Worm (Caenorhabditis elegans): ENCODE measurements around the gene C46F4.3.

C46F4.3 gene

ce11 chrX:5985720-5986119, 50.1 kb downstream of the C46F4.3 start:
- TF ChIP-seq ztf-11 (tag; optimal IDR thresholded peaks at IDR 0.05) (no peak), unc-39 (tag; optimal IDR thresholded peaks at IDR 0.05) (no peak), blmp-1 (tag; optimal IDR thresholded peaks at IDR 0.05) (no peak), ceh-83 (GFP tag; optimal IDR thresholded peaks at IDR 0.05) (no peak), tbx-8 (GFP tag; optimal IDR thresholded peaks at IDR 0.05) (no peak), ceh-43 (GFP tag; optimal IDR thresholded peaks at IDR 0.05) (no peak), mls-2 (tag; optimal IDR thresholded peaks at IDR 0.05) (no peak), nhr-2 (tag; optimal IDR thresholded peaks at IDR 0.05) (no peak), flh-1 (GFP tag; optimal IDR thresholded peaks at IDR 0.05) (no peak), lsy-2 (tag; optimal IDR thresholded peaks at IDR 0.05) (no peak), elt-3 (tag; optimal IDR thresholded peaks at IDR 0.05) (no peak), sem-2 (GFP tag; optimal IDR thresholded peaks at IDR 0.05) (no peak)

All from whole organism, mixed stage, embryonic.